Worm (Caenorhabditis elegans): ENCODE data around the gene cls-1.

ce11 chrIII:7535347-7535746 lies 27.4 kb downstream of the cls-1 start:
- TF ChIP-seq lin-15B (tag; optimal IDR thresholded peaks at IDR 0.05) (no peak), snpc-4 (tag; optimal IDR thresholded peaks at IDR 0.05) (no peak), jun-1 (tag; optimal IDR thresholded peaks at IDR 0.05) (no peak), nhr-76 (tag; optimal IDR thresholded peaks at IDR 0.05) (no peak), egl-27 (tag; optimal IDR thresholded peaks at IDR 0.05) (no peak)
